Worm (Caenorhabditis elegans) whole organism, young adult: ENCODE results near the gene ttr-53.
A peak's percentile ranks its signal among the peaks of the same experiment; 100 is the strongest.

ENCODE experiments used
- D2030.7 ChIP-seq: fragments of 200-800 bp; sonication (Bioruptor generic); IDR thresholded peaks from 2 replicates; pipeline ENCODE4 v1.3.6; 2022; ENCODE audit warnings: missing genetic modification reagents, missing genetic modification characterization, missing compliant biosample characterization
- F33H1.4 ChIP-seq: fragments of 200-800 bp; sonication (Bioruptor generic); IDR thresholded peaks from 2 replicates; pipeline ENCODE4 v1.3.6; 2022; ENCODE audit warnings: missing genetic modification reagents, missing genetic modification characterization, missing compliant biosample characterization
- F39B2.1 ChIP-seq: fragments of 200-800 bp; sonication (Bioruptor generic); IDR thresholded peaks from 2 replicates; pipeline ENCODE4 v1.3.6; 2022; ENCODE audit warnings: missing genetic modification reagents, missing genetic modification characterization, missing compliant biosample characterization
- K11D2.4 ChIP-seq: fragments of 200-800 bp; sonication (Bioruptor generic); IDR thresholded peaks from 2 replicates; pipeline ENCODE4 v1.3.6; 2022; ENCODE audit warnings: missing genetic modification reagents, missing genetic modification characterization, missing compliant biosample characterization
- Y53F4B.3 ChIP-seq: fragments of 200-800 bp; sonication (Bioruptor generic); IDR thresholded peaks from 2 replicates; pipeline ENCODE4 v1.3.6; 2022; ENCODE audit warnings: missing genetic modification reagents, missing genetic modification characterization, missing compliant biosample characterization
- Y79H2A.3 ChIP-seq: fragments of 200-800 bp; sonication (Bioruptor generic); conservative IDR thresholded peaks from 2 replicates; pipeline ENCODE4 v1.3.6; 2022; ENCODE audit warnings: missing genetic modification reagents, missing genetic modification characterization, missing compliant biosample characterization
- ama-1 ChIP-seq, 3 experiments: fragments of 150-350 bp in 1 of 3; sonication (generic microtip) in 2 of 3; optimal IDR thresholded peaks; 2 replicates each; lab custom pipeline; 2014 to 2018; ENCODE audit warnings: missing biosample characterization in 2 of 3, missing genetic modification characterization in 2 of 3, missing genetic modification reagents in 2 of 3
- aptf-2 ChIP-seq: fragments of 200-800 bp; sonication (Bioruptor generic); conservative IDR thresholded peaks from 2 replicates; pipeline ENCODE4 v1.3.6; 2022; ENCODE audit warnings: missing genetic modification reagents, missing genetic modification characterization, missing compliant biosample characterization
- attf-5 ChIP-seq: fragments of 200-800 bp; sonication (Bioruptor generic); optimal IDR thresholded peaks from 2 replicates; lab custom pipeline; 2018; ENCODE audit warnings: mild to moderate bottlenecking, missing genetic modification characterization, missing compliant biosample characterization
- attf-6 ChIP-seq: fragments of 200-800 bp; sonication (Bioruptor generic); IDR thresholded peaks from 2 replicates; pipeline ENCODE4 v1.3.6; 2022; ENCODE audit warnings: missing genetic modification reagents, missing genetic modification characterization, missing compliant biosample characterization
- cebp-1 ChIP-seq, 2 experiments: fragments of 200-800 bp in 1 of 2; sonication (Bioruptor generic) in 1 of 2; sonication (generic microtip) in 1 of 2; IDR thresholded peaks in 1 of 2; optimal IDR thresholded peaks in 1 of 2; 2 replicates each; pipeline versions ENCODE4 v1.3.6 to Lab custom; 2017 to 2022; ENCODE audit warnings: missing compliant biosample characterization in 2 of 2, missing genetic modification characterization in 2 of 2, mild to moderate bottlenecking in 1 of 2, missing genetic modification reagents in 1 of 2, moderate library complexity in 1 of 2
- cebp-2 ChIP-seq: fragments of 200-800 bp; sonication (Bioruptor generic); IDR thresholded peaks from 2 replicates; pipeline ENCODE4 v1.3.6; 2022; ENCODE audit warnings: missing genetic modification characterization, missing compliant biosample characterization
- ceh-100 ChIP-seq: fragments of 200-800 bp; sonication (Bioruptor generic); IDR thresholded peaks from 2 replicates; pipeline ENCODE4 v1.3.6; 2022; ENCODE audit warnings: missing genetic modification reagents, missing genetic modification characterization, missing compliant biosample characterization
- ceh-27 ChIP-seq: fragments of 200-800 bp; sonication (Bioruptor generic); optimal IDR thresholded peaks from 2 replicates; lab custom pipeline; 2018; ENCODE audit warnings: mild to moderate bottlenecking, missing genetic modification characterization, moderate library complexity, missing compliant biosample characterization
- die-1 ChIP-seq: sonication (generic microtip); optimal IDR thresholded peaks from 2 replicates; lab custom pipeline; 2016; ENCODE audit warnings: missing genotype, mild to moderate bottlenecking, missing genetic modification characterization, missing compliant biosample characterization
- dpff-1 ChIP-seq: sonication (generic microtip); optimal IDR thresholded peaks from 2 replicates; lab custom pipeline; 2017; ENCODE audit warnings: mild to moderate bottlenecking, missing genetic modification characterization, missing compliant biosample characterization
- egl-18 ChIP-seq: fragments of 200-800 bp; sonication (Bioruptor generic); IDR thresholded peaks from 2 replicates; pipeline ENCODE4 v1.3.6; 2022; ENCODE audit warnings: missing genetic modification reagents, missing genetic modification characterization, missing compliant biosample characterization
- hmg-1.2 ChIP-seq: fragments of 200-800 bp; sonication (Bioruptor generic); IDR thresholded peaks from 2 replicates; pipeline ENCODE4 v1.3.6; 2022; ENCODE audit warnings: missing genetic modification reagents, missing genetic modification characterization, missing compliant biosample characterization
- hsf-1 ChIP-seq: fragments of 200-800 bp; sonication (Bioruptor generic); IDR thresholded peaks from 2 replicates; pipeline ENCODE4 v1.3.6; 2022; ENCODE audit warnings: missing genetic modification reagents, missing genetic modification characterization, missing compliant biosample characterization
- let-526 ChIP-seq: fragments of 200-800 bp; sonication (Bioruptor generic); IDR thresholded peaks from 2 replicates; pipeline ENCODE4 v1.3.6; 2022; ENCODE audit warnings: missing genetic modification reagents, missing genetic modification characterization, missing compliant biosample characterization
- lir-1 ChIP-seq: fragments of 200-800 bp; sonication (Bioruptor generic); conservative IDR thresholded peaks from 2 replicates; pipeline ENCODE4 v1.3.6; 2022; ENCODE audit warnings: missing genetic modification reagents, missing genetic modification characterization, missing compliant biosample characterization
- lsl-1 ChIP-seq: fragments of 200-800 bp; sonication (Bioruptor generic); optimal IDR thresholded peaks from 2 replicates; lab custom pipeline; 2018; ENCODE audit warnings: mild to moderate bottlenecking, missing genetic modification characterization, moderate library complexity, missing compliant biosample characterization
- mcd-1 ChIP-seq: fragments of 200-800 bp; sonication (Bioruptor generic); IDR thresholded peaks from 2 replicates; pipeline ENCODE4 v1.3.6; 2022; ENCODE audit warnings: missing genetic modification reagents, missing genetic modification characterization, missing compliant biosample characterization
- mxl-1 ChIP-seq: sonication (generic microtip); optimal IDR thresholded peaks from 2 replicates; lab custom pipeline; 2016; ENCODE audit warnings: missing genetic modification characterization, missing compliant biosample characterization
- nhr-120 ChIP-seq: fragments of 200-800 bp; sonication (Bioruptor generic); IDR thresholded peaks from 2 replicates; pipeline ENCODE4 v1.3.6; 2022; ENCODE audit warnings: missing genetic modification characterization, missing compliant biosample characterization
- pha-4 ChIP-seq: fragments of 150-350 bp; sonication (generic microtip); optimal IDR thresholded peaks from 2 replicates; lab custom pipeline; 2014; ENCODE audit warnings: missing biosample characterization, missing genetic modification reagents, missing genetic modification characterization
- repo-1 ChIP-seq: sonication (generic microtip); optimal IDR thresholded peaks from 2 replicates; lab custom pipeline; 2017; ENCODE audit warnings: mild to moderate bottlenecking, missing genetic modification characterization, missing compliant biosample characterization
- snpc-1.1 ChIP-seq: sonication (generic microtip); optimal IDR thresholded peaks from 2 replicates; lab custom pipeline; 2017; ENCODE audit warnings: missing genetic modification characterization, mild to moderate bottlenecking, missing compliant biosample characterization, antibody characterized with exemption, moderate library complexity, missing genotype, missing genetic modification reagents; ENCODE audit not compliant: insufficient read depth
- unc-130 ChIP-seq: sonication (generic microtip); optimal IDR thresholded peaks from 2 replicates; lab custom pipeline; 2016; ENCODE audit warnings: missing genetic modification reagents, missing genetic modification characterization, missing compliant biosample characterization
- zim-3 ChIP-seq: sonication (generic microtip); optimal IDR thresholded peaks from 2 replicates; lab custom pipeline; 2017; ENCODE audit warnings: mild to moderate bottlenecking, missing genetic modification characterization, moderate library complexity, missing compliant biosample characterization

ttr-53 gene

ce11 chrIV:10177779-10178178, 19.9 kb downstream of the ttr-53 start, which contains the start of gene mspn-1 (continued):
- no peak for TF ChIP-seq ceh-100
- no peak for TF ChIP-seq attf-6
- TF ChIP-seq cebp-2: no peak
- TF ChIP-seq dpff-1: no peak
- no peak for TF ChIP-seq nhr-120
- TF ChIP-seq lir-1: no peak
- peak; percentile 61; the same call in 1 of the 2 replicates for TF ChIP-seq hsf-1 (GFP tag; lab: Robert Waterston, UW)

- TF ChIP-seq cebp-1 (GFP tag; IDR thresholded peaks at IDR 0.05; lab: Robert Waterston, UW) (no peak), cebp-1 (tag; optimal IDR thresholded peaks at IDR 0.05; lab: Kevin White, UChicago) (peak; percentile 15), zim-3 (no peak), ama-1 (optimal IDR thresholded peaks at IDR 0.05; lab: Kevin White, UChicago) (peak; percentile 50), ama-1 (GFP tag; optimal IDR thresholded peaks at IDR 0.05; lab: Kevin White, UChicago) (no peak)
These were observed 22.4 kb downstream of the ttr-53 start, which contains the start of gene gta-1 for ce11 chrIV:10180133-10180749. gta-1 (plus strand) TSS chrIV:10180660.

- TF ChIP-seq D2030.7 (GFP tag; lab: Robert Waterston, UW): no peak
- no peak for TF ChIP-seq Y53F4B.3 (GFP tag; lab: Robert Waterston, UW)
- TF ChIP-seq pha-4 (tag; lab: Kevin White, UChicago): no peak
- TF ChIP-seq aptf-2 (GFP tag; lab: Robert Waterston, UW): no peak
- TF ChIP-seq repo-1 (tag; lab: Kevin White, UChicago): no peak
- TF ChIP-seq Y79H2A.3 (GFP tag; lab: Robert Waterston, UW): no peak
- TF ChIP-seq F39B2.1 (GFP tag; lab: Robert Waterston, UW): no peak
- TF ChIP-seq mxl-1: no peak
- TF ChIP-seq F33H1.4: no peak
These were observed 30.7 kb downstream of the ttr-53 start for ce11 chrIV:10188505-10188904.

ce11 chrIV:10190586-10190985, 32.7 kb downstream of the ttr-53 start:
- no peak for TF ChIP-seq snpc-1.1 (tag; lab: Kevin White, UChicago)
- peak; percentile 79 for TF ChIP-seq hmg-1.2 (GFP tag; lab: Robert Waterston, UW)

ce11 chrIV:10191498-10191897, 33.7 kb downstream of the ttr-53 start:
- TF ChIP-seq die-1 (tag; lab: Kevin White, UChicago) (no peak), K11D2.4 (GFP tag; lab: Robert Waterston, UW) (no peak)
- TF ChIP-seq, all 124 proteins: peak for 0

- no peak for TF ChIP-seq hmg-1.2 (GFP tag; lab: Robert Waterston, UW)
- TF ChIP-seq, all 124 proteins: peak for 0
These were observed 36.5 kb downstream of the ttr-53 start, which contains the start of gene ptrg-1 for ce11 chrIV:10194345-10194744. ptrg-1 (minus strand) TSS chrIV:10194445.

- TF ChIP-seq mcd-1 (GFP tag; lab: Robert Waterston, UW): peak; percentile 42; the same call in 1 of the 2 replicates
- peak; percentile 18 for TF ChIP-seq unc-130 (GFP tag; lab: Kevin White, UChicago)
- no peak for TF ChIP-seq egl-18 (GFP tag; lab: Robert Waterston, UW)
- TF ChIP-seq lsl-1 (GFP tag; lab: Kevin White, UChicago): peak; percentile 59
- TF ChIP-seq let-526 (GFP tag; lab: Robert Waterston, UW): no peak
- no peak for TF ChIP-seq cebp-1 (GFP tag; IDR thresholded peaks at IDR 0.05; lab: Robert Waterston, UW)
- no peak for TF ChIP-seq cebp-1 (tag; optimal IDR thresholded peaks at IDR 0.05; lab: Kevin White, UChicago)
- peak; percentile 41 for TF ChIP-seq attf-5 (GFP tag; lab: Kevin White, UChicago)
- TF ChIP-seq ceh-27 (GFP tag; lab: Kevin White, UChicago): peak; percentile 16
These were observed 39.6 kb downstream of the ttr-53 start, which contains the start of gene gon-4 for ce11 chrIV:10197317-10197867. gon-4 (plus strand) TSS chrIV:10197817.
